Fruit fly (Drosophila melanogaster) ovary, adult (tissue): ENCODE data around the gene CG7810.

Experiments used
- CG17801 ChIP-seq: fragments of 200-800 bp; optimal IDR thresholded peaks from 2 replicates; lab custom pipeline; 2019; ENCODE audit warnings: missing biosample characterization, mild to moderate bottlenecking, missing genetic modification characterization, moderate library complexity; ENCODE audit not compliant: partially characterized antibody

Gene CG7810

dm6 chr2L:8292159-8292887, 18.7 kb downstream of the CG7810 start:
- TF ChIP-seq CG17801 (GFP tag; lab: Kevin White, UChicago): no peak

- TF ChIP-seq CG17801 (GFP tag; lab: Kevin White, UChicago): no peak
Observed at dm6 chr2L:8290653-8291233, 20.3 kb downstream of the CG7810 start.

- TF ChIP-seq CG17801 (GFP tag; lab: Kevin White, UChicago): no peak
Observed at dm6 chr2L:8290092-8290424, 20.9 kb downstream of the CG7810 start.

DNA sequence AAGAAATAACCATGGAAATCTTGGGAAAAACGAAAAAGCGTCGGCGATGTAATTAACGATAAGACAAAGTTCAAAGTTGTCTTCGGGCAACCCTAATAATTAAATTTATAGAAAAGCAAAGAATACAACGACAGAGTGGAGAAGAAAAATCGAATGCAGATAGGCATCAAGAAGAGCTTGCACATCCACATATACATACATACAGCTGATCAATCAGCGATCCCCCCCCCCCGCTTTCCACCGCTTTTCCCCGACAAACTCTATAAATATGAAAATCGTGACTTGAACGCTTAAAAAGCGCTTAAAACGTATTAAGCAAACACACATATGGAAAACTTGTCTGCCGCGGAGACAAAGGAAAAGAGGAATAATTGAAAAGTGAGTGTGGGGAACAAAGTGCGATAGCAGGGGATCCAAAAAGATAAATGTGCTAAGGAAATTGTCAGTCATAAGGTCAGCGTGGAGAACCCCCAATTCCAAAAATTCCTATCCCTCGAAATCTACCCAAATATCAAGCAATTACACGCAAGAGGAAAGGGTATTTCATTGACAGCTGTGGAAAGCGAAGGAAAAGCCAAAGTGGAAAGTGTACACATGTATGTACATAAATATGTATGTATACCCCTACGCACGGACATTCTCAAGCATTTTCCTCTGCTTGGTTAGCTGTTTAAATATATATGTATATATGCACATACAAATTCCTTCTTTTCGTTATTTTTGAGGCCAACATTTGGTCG, 21.5 kb downstream of the CG7810 start:
- TF ChIP-seq CG17801 (GFP tag; lab: Kevin White, UChicago): no peak

- TF ChIP-seq CG17801 (GFP tag; lab: Kevin White, UChicago): no peak
Observed at dm6 chr2L:8288087-8288486, 22.9 kb downstream of the CG7810 start.

- TF ChIP-seq CG17801 (GFP tag; lab: Kevin White, UChicago): no peak
Observed at dm6 chr2L:8286595-8286994, 24.4 kb downstream of the CG7810 start.

DNA sequence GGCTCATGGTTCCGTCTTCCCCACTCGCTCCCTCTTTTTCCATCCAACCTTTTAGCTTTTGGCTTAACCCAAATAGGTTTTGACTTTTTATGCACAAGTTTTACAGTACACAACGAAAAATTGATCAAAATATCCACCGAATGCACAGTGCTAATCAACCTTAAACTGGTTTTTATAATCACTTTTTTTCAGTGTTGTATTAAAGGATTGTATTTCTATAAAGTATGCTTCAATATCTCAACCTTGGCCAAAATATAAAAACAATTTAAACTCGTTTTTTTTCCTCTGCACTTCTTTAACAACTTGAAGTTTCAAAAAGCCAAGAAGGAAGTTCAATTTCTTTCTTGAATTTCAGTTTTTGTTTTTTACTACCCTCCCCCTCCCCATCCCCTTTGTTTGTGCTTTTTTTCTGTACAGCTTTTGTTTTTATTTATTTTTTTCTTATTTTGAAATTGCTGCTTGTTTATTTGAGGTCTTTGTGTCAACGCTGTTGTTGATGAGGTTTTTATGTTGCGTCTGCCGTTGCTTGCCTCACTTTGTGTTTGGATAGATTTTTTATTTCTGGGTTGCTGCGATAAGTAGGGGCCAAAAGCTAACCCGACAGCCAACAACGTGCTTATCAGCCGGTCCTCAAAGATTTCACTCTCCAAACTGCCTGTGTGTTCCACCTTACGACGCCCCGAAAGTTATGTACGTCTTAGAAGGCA, 25.9 kb downstream of the CG7810 start:
- TF ChIP-seq CG17801 (GFP tag; lab: Kevin White, UChicago): no peak

- TF ChIP-seq CG17801 (GFP tag; lab: Kevin White, UChicago): no peak
Observed at dm6 chr2L:8281872-8282271, 29.1 kb downstream of the CG7810 start.

- no peak for TF ChIP-seq CG17801 (GFP tag; lab: Kevin White, UChicago)
Observed at dm6 chr2L:8280225-8280624, 30.8 kb downstream of the CG7810 start.

- no peak for TF ChIP-seq CG17801 (GFP tag; lab: Kevin White, UChicago)
Observed at dm6 chr2L:8279400-8280065, 31.5 kb downstream of the CG7810 start.

- peak; percentile 95 for TF ChIP-seq CG17801 (GFP tag; lab: Kevin White, UChicago)
Observed at dm6 chr2L:8277561-8278201, 33.3 kb downstream of the CG7810 start.

DNA sequence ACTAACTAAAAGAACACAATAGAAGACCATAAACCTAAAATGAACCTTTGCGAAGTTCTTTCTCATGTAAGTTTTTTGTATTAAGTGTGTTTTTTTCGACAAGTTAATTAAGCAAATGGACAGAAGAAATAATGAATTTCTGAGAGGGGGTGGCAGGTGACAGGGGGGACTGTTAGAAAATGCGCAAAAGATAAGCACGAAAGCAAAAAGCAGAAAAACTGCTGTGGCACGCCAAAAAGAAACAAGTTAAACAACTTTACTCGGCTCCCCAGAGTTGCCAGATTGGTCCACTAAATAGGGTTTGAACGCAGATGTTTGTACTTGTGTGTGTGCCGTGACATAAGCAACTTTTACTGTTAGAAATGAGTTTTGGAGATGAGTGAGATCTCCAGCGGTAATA, 34.1 kb downstream of the CG7810 start:
- no peak for TF ChIP-seq CG17801 (GFP tag; lab: Kevin White, UChicago)

DNA sequence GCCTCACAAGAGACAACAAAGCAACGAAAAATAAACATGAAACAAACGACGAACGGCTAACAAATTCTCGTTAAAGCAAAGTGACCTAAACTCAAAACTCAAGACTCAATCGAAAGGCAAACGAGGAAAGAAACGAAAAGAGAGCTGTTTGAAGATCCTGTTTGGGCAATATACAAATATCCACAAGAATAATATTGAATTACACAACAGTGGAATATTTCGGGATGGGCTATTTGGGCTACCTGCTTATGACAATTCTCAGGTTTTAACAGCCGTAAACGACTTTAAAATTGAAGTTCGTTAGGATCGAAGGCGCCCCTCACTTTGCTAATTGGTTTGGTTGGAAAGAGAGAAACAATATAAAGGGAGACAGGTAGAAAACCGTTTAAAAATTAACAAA, 34.7 kb downstream of the CG7810 start:
- no peak for TF ChIP-seq CG17801 (GFP tag; lab: Kevin White, UChicago)

DNA sequence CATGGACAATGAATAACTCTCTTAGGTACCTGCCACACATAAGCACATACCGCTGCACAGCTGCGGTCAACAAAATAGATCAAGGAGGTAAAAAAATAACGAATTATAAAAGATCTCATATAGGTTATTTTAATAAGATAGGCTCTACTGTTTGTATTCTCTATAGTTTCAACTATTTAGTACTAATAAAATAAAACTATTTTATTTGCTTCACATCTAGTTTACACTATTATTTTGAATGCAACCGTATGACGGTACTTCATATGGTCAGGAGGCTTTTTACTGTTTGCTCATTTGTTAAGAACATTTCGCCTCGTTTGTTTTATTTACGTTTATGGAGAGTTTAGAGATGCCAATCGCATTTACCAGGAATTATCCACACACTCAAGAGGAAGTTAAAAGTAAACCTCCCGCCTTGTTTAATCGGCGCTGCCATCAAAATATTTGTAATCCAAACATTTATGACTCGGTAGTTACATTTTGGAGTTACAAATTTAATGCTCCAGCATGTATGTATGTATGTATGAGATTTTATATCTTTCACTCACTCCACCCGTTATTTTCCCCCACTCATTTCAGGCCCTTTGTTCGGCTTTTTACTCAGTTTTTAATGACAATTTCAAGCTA, 35.9 kb downstream of the CG7810 start:
- peak; percentile 25 for TF ChIP-seq CG17801 (GFP tag; lab: Kevin White, UChicago)
